Worm (Caenorhabditis elegans) whole organism, late embryonic: ENCODE measurements around the gene srt-64.

ENCODE experiments used
- C08G9.2 ChIP-seq: sonication (generic microtip); optimal IDR thresholded peaks from 2 replicates; lab custom pipeline; 2016; ENCODE audit warnings: mild to moderate bottlenecking, missing genetic modification characterization, moderate library complexity, missing compliant biosample characterization
- ama-1 ChIP-seq: fragments of 150-350 bp; optimal IDR thresholded peaks from 2 replicates; lab custom pipeline; 2014
- lin-11 ChIP-seq: fragments of 200-800 bp; sonication (Bioruptor generic); optimal IDR thresholded peaks from 2 replicates; lab custom pipeline; 2018; ENCODE audit warnings: mild to moderate bottlenecking, missing genetic modification characterization, missing compliant biosample characterization
- pag-3 ChIP-seq: sonication (generic microtip); optimal IDR thresholded peaks from 2 replicates; lab custom pipeline; 2016; ENCODE audit warnings: missing compliant biosample characterization, missing genetic modification characterization, borderline replicate concordance
- pha-4 ChIP-seq: fragments of 150-350 bp; optimal IDR thresholded peaks from 2 replicates; lab custom pipeline; 2018; ENCODE audit warnings: missing biosample characterization, missing genetic modification reagents, missing genetic modification characterization
- pqm-1 ChIP-seq: sonication (generic microtip); optimal IDR thresholded peaks from 2 replicates; lab custom pipeline; 2016; ENCODE audit warnings: missing genetic modification characterization, missing compliant biosample characterization
- pros-1 ChIP-seq: fragments of 150-350 bp; optimal IDR thresholded peaks from 2 replicates; lab custom pipeline; 2014; ENCODE audit warnings: missing biosample characterization, missing genetic modification reagents, missing genetic modification characterization

DNA sequence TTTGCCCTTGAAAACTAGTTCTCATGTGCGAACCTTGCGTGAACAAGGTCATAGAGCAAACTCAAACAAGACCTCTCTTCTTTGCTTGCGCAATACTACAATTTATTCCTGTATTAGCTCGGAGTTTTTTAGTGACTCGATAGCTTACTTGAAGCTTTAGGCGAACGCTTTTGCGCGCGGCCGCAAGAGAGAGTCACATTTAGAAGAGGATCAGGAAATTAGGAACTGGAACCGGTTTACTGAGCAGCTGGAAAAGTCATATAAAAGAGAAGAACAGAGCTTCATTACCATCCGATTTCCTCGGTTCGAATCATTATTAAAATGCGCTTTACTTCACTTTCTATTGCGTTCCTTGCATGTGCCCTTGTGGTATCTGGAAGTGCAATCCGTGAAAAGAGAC is 11.2 kb downstream of the srt-64 start, which contains the start of gene abu-15:
- no peak for TF ChIP-seq pha-4 (tag; lab: Kevin White, UChicago)
- no peak for TF ChIP-seq pag-3 (tag; lab: Kevin White, UChicago)
- TF ChIP-seq pqm-1: no peak
- no peak for TF ChIP-seq C08G9.2
- TF ChIP-seq ama-1 (lab: Kevin White, UChicago): no peak
- no peak for TF ChIP-seq pros-1 (tag; lab: Kevin White, UChicago)
- no peak for TF ChIP-seq lin-11 (tag; lab: Kevin White, UChicago)
